Fruit fly (Drosophila melanogaster) whole organism: ENCODE data around the gene CG32369.

Experiments used
- CG8478 ChIP-seq: fragments of >200 bp; optimal IDR thresholded peaks from 2 replicates; lab custom pipeline; 2018; ENCODE audit warnings: inconsistent platforms
- Dll ChIP-seq: fragments of >200 bp; optimal IDR thresholded peaks from 2 replicates; lab custom pipeline; 2017
- EcR ChIP-seq, 2 experiments: fragments of >200 bp; optimal IDR thresholded peaks; 2 replicates each; lab custom pipeline; 2017; ENCODE audit warnings: missing biosample characterization in 2 of 2, missing genetic modification characterization in 2 of 2, missing genetic modification reagents in 2 of 2
- pan ChIP-seq: fragments of >200 bp; optimal IDR thresholded peaks from 2 replicates; lab custom pipeline; 2017
- psq ChIP-seq: fragments of >200 bp; optimal IDR thresholded peaks from 2 replicates; lab custom pipeline; 2017
- usp ChIP-seq: fragments of >200 bp; optimal IDR thresholded peaks from 2 replicates; lab custom pipeline; 2017; ENCODE audit warnings: missing biosample characterization, missing genetic modification characterization, mixed read lengths

Gene CG32369

dm6 chr3L:7815956-7816355 lies 6.3 kb upstream of the CG32369 start:
- TF ChIP-seq Dll (no peak), EcR (GFP tag; optimal IDR thresholded peaks at IDR 0.05; lab: Kevin White, UChicago) (no peak), pan (lab: Kevin White, UChicago) (no peak), usp (no peak), psq (lab: Kevin White, UChicago) (no peak), CG8478 (lab: Kevin White, UChicago) (no peak)

dm6 chr3L:7813422-7813821 lies 3.8 kb upstream of the CG32369 start:
- TF ChIP-seq psq (lab: Kevin White, UChicago) (no peak), CG8478 (lab: Kevin White, UChicago) (no peak), usp (no peak), Dll (no peak), EcR (GFP tag; optimal IDR thresholded peaks at IDR 0.05; lab: Kevin White, UChicago) (no peak), pan (lab: Kevin White, UChicago) (no peak)

dm6 chr3L:7811594-7811993 lies 2.0 kb upstream of the CG32369 start:
- TF ChIP-seq psq (lab: Kevin White, UChicago) = no peak
- no peak for TF ChIP-seq pan (lab: Kevin White, UChicago)
- TF ChIP-seq usp = no peak
- no peak for TF ChIP-seq EcR (GFP tag; optimal IDR thresholded peaks at IDR 0.05; lab: Kevin White, UChicago)
- TF ChIP-seq Dll = no peak
- TF ChIP-seq CG8478 (lab: Kevin White, UChicago) = no peak

- no peak for TF ChIP-seq usp
- no peak for TF ChIP-seq Dll
- no peak for TF ChIP-seq CG8478 (lab: Kevin White, UChicago)
- TF ChIP-seq psq (lab: Kevin White, UChicago) = no peak
- TF ChIP-seq pan (lab: Kevin White, UChicago) = no peak
- no peak for TF ChIP-seq EcR (GFP tag; optimal IDR thresholded peaks at IDR 0.05; lab: Kevin White, UChicago)
Measured at dm6 chr3L:7810924-7811323, 1.3 kb upstream of the CG32369 start.

- TF ChIP-seq EcR (GFP tag; optimal IDR thresholded peaks at IDR 0.05; lab: Kevin White, UChicago) (no peak), psq (lab: Kevin White, UChicago) (no peak), pan (lab: Kevin White, UChicago) (peak; percentile 12), usp (no peak)
Measured at dm6 chr3L:7810426-7810825, 801 bp upstream of the CG32369 start.

dm6 chr3L:7808491-7809162 lies 998 bp downstream of the CG32369 start:
- TF ChIP-seq Dll (no peak), EcR (GFP tag; optimal IDR thresholded peaks at IDR 0.05; lab: Kevin White, UChicago) (peak in 1 of 2 experiments; percentile 27), pan (lab: Kevin White, UChicago) (peak; percentile 8), CG8478 (lab: Kevin White, UChicago) (no peak), psq (lab: Kevin White, UChicago) (no peak)

dm6 chr3L:7807552-7808402 lies 1.8 kb downstream of the CG32369 start:
- TF ChIP-seq CG8478 (lab: Kevin White, UChicago) (no peak), Dll (no peak), psq (lab: Kevin White, UChicago) (no peak), pan (lab: Kevin White, UChicago) (no peak), usp (no peak), EcR (GFP tag; optimal IDR thresholded peaks at IDR 0.05; lab: Kevin White, UChicago) (no peak)

- peak in 1 of 2 experiments; percentile 47 for TF ChIP-seq EcR (GFP tag; optimal IDR thresholded peaks at IDR 0.05; lab: Kevin White, UChicago)
- no peak for TF ChIP-seq CG8478 (lab: Kevin White, UChicago)
Measured at dm6 chr3L:7806503-7807216, 3.0 kb downstream of the CG32369 start.

dm6 chr3L:7805336-7805803 lies 4.3 kb downstream of the CG32369 start:
- TF ChIP-seq CG8478 (lab: Kevin White, UChicago) (no peak), Dll (no peak)

dm6 chr3L:7804406-7805327 lies 5.0 kb downstream of the CG32369 start:
- no peak for TF ChIP-seq CG8478 (lab: Kevin White, UChicago)
- no peak for TF ChIP-seq pan (lab: Kevin White, UChicago)
- no peak for TF ChIP-seq usp
- no peak for TF ChIP-seq Dll
- TF ChIP-seq EcR (GFP tag; optimal IDR thresholded peaks at IDR 0.05; lab: Kevin White, UChicago) = peak; percentile 87 to 88
- no peak for TF ChIP-seq psq (lab: Kevin White, UChicago)

- TF ChIP-seq Dll = no peak
- TF ChIP-seq CG8478 (lab: Kevin White, UChicago) = no peak
- TF ChIP-seq psq (lab: Kevin White, UChicago) = no peak
- TF ChIP-seq pan (lab: Kevin White, UChicago) = no peak
- no peak for TF ChIP-seq EcR (GFP tag; optimal IDR thresholded peaks at IDR 0.05; lab: Kevin White, UChicago)
- TF ChIP-seq usp = no peak
Measured at dm6 chr3L:7801308-7801893, 8.2 kb downstream of the CG32369 start.
